Worm (Caenorhabditis elegans) whole organism, L4/young adult: ENCODE results near the gene gcy-29.
A peak's percentile ranks its signal among the peaks of the same experiment; 100 is the strongest.

Experiments
- W03F9.2 ChIP-seq: fragments of 150-350 bp; optimal IDR thresholded peaks from 2 replicates; lab custom pipeline; 2014; ENCODE audit warnings: missing biosample characterization, missing genetic modification characterization
- dao-5 ChIP-seq: sonication (generic microtip); optimal IDR thresholded peaks from 2 replicates; lab custom pipeline; 2016; ENCODE audit warnings: missing genotype, missing genetic modification characterization, moderate library complexity, missing compliant biosample characterization
- him-1 ChIP-seq: sonication (generic microtip); optimal IDR thresholded peaks from 2 replicates; lab custom pipeline; 2016; ENCODE audit warnings: missing genotype, missing genetic modification reagents, missing genetic modification characterization, missing compliant biosample characterization

Gene gcy-29

ce11 chrII:14573315-14573714 is 24.7 kb upstream of the gcy-29 start, which contains the start of gene madf-5:
TSS of gene madf-5 (plus strand) at chrII:14573615.
- TF ChIP-seq dao-5 (tag; lab: Kevin White, UChicago) = no peak
- no peak for TF ChIP-seq him-1 (tag; lab: Kevin White, UChicago)
- no peak for TF ChIP-seq W03F9.2 (tag; lab: Kevin White, UChicago)

- TF ChIP-seq him-1 (tag; lab: Kevin White, UChicago) = no peak
- TF ChIP-seq W03F9.2 (tag; lab: Kevin White, UChicago) = no peak
- no peak for TF ChIP-seq dao-5 (tag; lab: Kevin White, UChicago)
Measured at ce11 chrII:14570541-14571160, 22.1 kb upstream of the gcy-29 start.

ce11 chrII:14569322-14569721 is 20.7 kb upstream of the gcy-29 start:
- TF ChIP-seq him-1 (tag; lab: Kevin White, UChicago) (no peak), dao-5 (tag; lab: Kevin White, UChicago) (no peak), W03F9.2 (tag; lab: Kevin White, UChicago) (no peak)

ce11 chrII:14567811-14568210 is 19.2 kb upstream of the gcy-29 start:
- TF ChIP-seq dao-5 (tag; lab: Kevin White, UChicago) = no peak
- no peak for TF ChIP-seq W03F9.2 (tag; lab: Kevin White, UChicago)
- TF ChIP-seq him-1 (tag; lab: Kevin White, UChicago) = no peak

- TF ChIP-seq W03F9.2 (tag; lab: Kevin White, UChicago) (peak; percentile 88), him-1 (tag; lab: Kevin White, UChicago) (peak; percentile 96), dao-5 (tag; lab: Kevin White, UChicago) (peak; percentile 38)
Measured at ce11 chrII:14561549-14562115, 13.0 kb upstream of the gcy-29 start, which contains the start of gene mog-4. TSS of gene mog-4 (minus strand) at chrII:14561599.

ce11 chrII:14555019-14555418 is 6.4 kb upstream of the gcy-29 start:
- TF ChIP-seq him-1 (tag; lab: Kevin White, UChicago) (no peak), W03F9.2 (tag; lab: Kevin White, UChicago) (no peak), dao-5 (tag; lab: Kevin White, UChicago) (no peak)

- no peak for TF ChIP-seq him-1 (tag; lab: Kevin White, UChicago)
- no peak for TF ChIP-seq W03F9.2 (tag; lab: Kevin White, UChicago)
- no peak for TF ChIP-seq dao-5 (tag; lab: Kevin White, UChicago)
Measured at ce11 chrII:14550613-14551012, 2.0 kb upstream of the gcy-29 start, which contains the start of gene nlp-41. TSS of gene nlp-41 (plus strand) at chrII:14550913.

- TF ChIP-seq dao-5 (tag; lab: Kevin White, UChicago) (no peak), W03F9.2 (tag; lab: Kevin White, UChicago) (no peak), him-1 (tag; lab: Kevin White, UChicago) (no peak)
Measured at ce11 chrII:14540551-14540950, 8.0 kb downstream of the gcy-29 start.

- TF ChIP-seq W03F9.2 (tag; lab: Kevin White, UChicago) (no peak), dao-5 (tag; lab: Kevin White, UChicago) (no peak), him-1 (tag; lab: Kevin White, UChicago) (no peak)
Measured at ce11 chrII:14537728-14538127, 10.9 kb downstream of the gcy-29 start, which contains the start of the genes clec-147 and C04H5.7. TSS of gene clec-147 (minus strand) at chrII:14537828. TSS of gene C04H5.7 (plus strand) at chrII:14537946.

ce11 chrII:14534000-14534399 is 14.6 kb downstream of the gcy-29 start, which contains the start of gene C04H5.1:
TSS of gene C04H5.1 (plus strand) at chrII:14534300.
- TF ChIP-seq him-1 (tag; lab: Kevin White, UChicago) (no peak), dao-5 (tag; lab: Kevin White, UChicago) (no peak), W03F9.2 (tag; lab: Kevin White, UChicago) (no peak)

- no peak for TF ChIP-seq him-1 (tag; lab: Kevin White, UChicago)
- peak; percentile 71 for TF ChIP-seq W03F9.2 (tag; lab: Kevin White, UChicago)
Measured at ce11 chrII:14528233-14528802, 20.3 kb downstream of the gcy-29 start, which contains the start of the genes F57C2.5 and spat-1. TSS of gene F57C2.5 (minus strand) at chrII:14528239. TSS of gene spat-1 (plus strand) at chrII:14528752.

ce11 chrII:14527104-14527503 is 21.5 kb downstream of the gcy-29 start:
- TF ChIP-seq dao-5 (tag; lab: Kevin White, UChicago) = no peak
- no peak for TF ChIP-seq W03F9.2 (tag; lab: Kevin White, UChicago)
- TF ChIP-seq him-1 (tag; lab: Kevin White, UChicago) = no peak

- TF ChIP-seq him-1 (tag; lab: Kevin White, UChicago) = no peak
- TF ChIP-seq dao-5 (tag; lab: Kevin White, UChicago) = no peak
- no peak for TF ChIP-seq W03F9.2 (tag; lab: Kevin White, UChicago)
Measured at ce11 chrII:14525013-14525412, 23.6 kb downstream of the gcy-29 start, which contains the start of gene F57C2.4. TSS of gene F57C2.4 (plus strand) at chrII:14525313.
